Fruit fly (Drosophila melanogaster) whole organism, wandering third instar larva: ENCODE results near the gene CG10175.

Experiments used
- CG9705 ChIP-seq: fragments of 200-800 bp; sonication (Bioruptor generic); optimal IDR thresholded peaks from 2 replicates; lab custom pipeline; 2018; ENCODE audit warnings: missing biosample characterization, mild to moderate bottlenecking, missing genetic modification characterization
- Dif ChIP-seq: fragments of 200-275, 200-300 bp; sonication (Bioruptor generic); optimal IDR thresholded peaks from 2 replicates; lab custom pipeline; 2018; ENCODE audit warnings: missing biosample characterization, missing genetic modification characterization; ENCODE audit not compliant: partially characterized antibody
- Jra ChIP-seq: sonication (Bioruptor generic); optimal IDR thresholded peaks from 2 replicates; lab custom pipeline; 2016; ENCODE audit warnings: missing biosample characterization, missing genetic modification characterization
- Myc ChIP-seq: fragments of >200 bp; optimal IDR thresholded peaks from 2 replicates; lab custom pipeline; 2017
- N ChIP-seq: fragments of >200 bp; optimal IDR thresholded peaks from 2 replicates; lab custom pipeline; 2018; ENCODE audit warnings: missing biosample characterization, missing external identifiers, missing genetic modification characterization
- Sp1 ChIP-seq: fragments of 200-800 bp; sonication (Bioruptor generic); optimal IDR thresholded peaks from 3 replicates; lab custom pipeline; 2019; ENCODE audit warnings: missing biosample characterization, mild to moderate bottlenecking, missing genetic modification characterization, moderate library complexity
- br ChIP-seq: fragments of 200-800 bp; sonication (Bioruptor generic); optimal IDR thresholded peaks from 2 replicates; lab custom pipeline; 2016; ENCODE audit warnings: missing biosample characterization, missing genetic modification characterization
- h ChIP-seq: fragments of 200-800 bp; sonication (Bioruptor generic); optimal IDR thresholded peaks from 3 replicates; lab custom pipeline; 2016; ENCODE audit warnings: missing biosample characterization, mild to moderate bottlenecking, missing genetic modification characterization
- lola ChIP-seq: fragments of >200 bp; optimal IDR thresholded peaks from 2 replicates; lab custom pipeline; 2017; ENCODE audit warnings: missing biosample characterization, missing genetic modification characterization
- pan ChIP-seq: fragments of >200 bp; optimal IDR thresholded peaks from 2 replicates; lab custom pipeline; 2017
- psq ChIP-seq: fragments of 200-800 bp; sonication (Bioruptor generic); optimal IDR thresholded peaks from 3 replicates; lab custom pipeline; 2017; ENCODE audit warnings: missing biosample characterization, mild to moderate bottlenecking, missing genetic modification characterization, moderate library complexity
- rgr ChIP-seq: fragments of 200-800 bp; sonication (Bioruptor generic); optimal IDR thresholded peaks from 3 replicates; lab custom pipeline; 2016; ENCODE audit warnings: missing biosample characterization, mild to moderate bottlenecking, missing genetic modification characterization
- usp ChIP-seq: fragments of >200 bp; optimal IDR thresholded peaks from 2 replicates; lab custom pipeline; 2017; ENCODE audit warnings: missing biosample characterization, missing genetic modification characterization

- TF ChIP-seq lola (GFP tag; lab: Kevin White, UChicago), result no peak
- TF ChIP-seq psq (GFP tag; lab: Kevin White, UChicago), result no peak
- no peak for TF ChIP-seq usp (GFP tag; lab: Kevin White, UChicago)
- TF ChIP-seq Sp1 (GFP tag; lab: Kevin White, UChicago), result no peak
- TF ChIP-seq Myc (lab: Kevin White, UChicago), result no peak
- no peak for TF ChIP-seq CG9705 (GFP tag; lab: Kevin White, UChicago)
- no peak for TF ChIP-seq Dif (GFP tag; lab: Kevin White, UChicago)
- no peak for TF ChIP-seq N (GFP tag; lab: Kevin White, UChicago)
- TF ChIP-seq Jra, result no peak
- TF ChIP-seq br (GFP tag; lab: Kevin White, UChicago), result no peak
- no peak for TF ChIP-seq h (GFP tag; lab: Kevin White, UChicago)
- TF ChIP-seq rgr (GFP tag; lab: Kevin White, UChicago), result no peak
- no peak for TF ChIP-seq pan (lab: Kevin White, UChicago)
Observed at dm6 chr3R:23522296-23522695, 8.5 kb downstream of the CG10175 start.
